Worm (Caenorhabditis elegans) whole organism, young adult: ENCODE measurements around the gene sms-2.

Source experiments
- C17E4.6 ChIP-seq: fragments of 200-800 bp; sonication (Bioruptor generic); IDR thresholded peaks from 2 replicates; pipeline ENCODE4 v1.3.6; 2022; ENCODE audit warnings: missing genetic modification reagents, missing genetic modification characterization, missing compliant biosample characterization
- D2030.7 ChIP-seq: fragments of 200-800 bp; sonication (Bioruptor generic); IDR thresholded peaks from 2 replicates; pipeline ENCODE4 v1.3.6; 2022; ENCODE audit warnings: missing genetic modification reagents, missing genetic modification characterization, missing compliant biosample characterization
- F22D6.2 ChIP-seq: sonication (generic microtip); optimal IDR thresholded peaks from 2 replicates; lab custom pipeline; 2016; ENCODE audit warnings: mild to moderate bottlenecking, missing genetic modification characterization, missing compliant biosample characterization
- F33H1.4 ChIP-seq: fragments of 200-800 bp; sonication (Bioruptor generic); IDR thresholded peaks from 2 replicates; pipeline ENCODE4 v1.3.6; 2022; ENCODE audit warnings: missing genetic modification reagents, missing genetic modification characterization, missing compliant biosample characterization
- F37B4.10 ChIP-seq: fragments of 200-800 bp; sonication (Bioruptor generic); IDR thresholded peaks from 2 replicates; pipeline ENCODE4 v1.3.6; 2022; ENCODE audit warnings: missing genetic modification characterization, missing compliant biosample characterization
- F57A8.1 ChIP-seq: fragments of 200-800 bp; sonication (Bioruptor generic); optimal IDR thresholded peaks from 2 replicates; lab custom pipeline; 2018; ENCODE audit warnings: mild to moderate bottlenecking, missing genetic modification characterization, moderate library complexity, missing compliant biosample characterization
- K11D2.4 ChIP-seq: fragments of 200-800 bp; sonication (Bioruptor generic); IDR thresholded peaks from 2 replicates; pipeline ENCODE4 v1.3.6; 2022; ENCODE audit warnings: missing genetic modification reagents, missing genetic modification characterization, missing compliant biosample characterization
- T26A5.8 ChIP-seq: sonication (generic microtip); optimal IDR thresholded peaks from 2 replicates; lab custom pipeline; 2016; ENCODE audit warnings: missing genetic modification characterization, missing compliant biosample characterization
- Y53G8AR.9 ChIP-seq: fragments of 200-800 bp; sonication (Bioruptor generic); conservative IDR thresholded peaks from 2 replicates; pipeline ENCODE4 v1.3.6; 2022; ENCODE audit warnings: missing genetic modification reagents, missing genetic modification characterization, missing compliant biosample characterization
- akir-1 ChIP-seq: fragments of 200-800 bp; sonication (Bioruptor generic); optimal IDR thresholded peaks from 2 replicates; lab custom pipeline; 2018; ENCODE audit warnings: mild to moderate bottlenecking, missing genetic modification characterization, moderate library complexity, missing compliant biosample characterization
- ama-1 ChIP-seq, 3 experiments: fragments of 150-350 bp in 1 of 3; sonication (generic microtip) in 2 of 3; optimal IDR thresholded peaks; 2 replicates each; lab custom pipeline; 2014 to 2018; ENCODE audit warnings: missing biosample characterization in 2 of 3, missing genetic modification characterization in 2 of 3, missing genetic modification reagents in 2 of 3
- attf-3 ChIP-seq: fragments of 200-800 bp; sonication (Bioruptor generic); conservative IDR thresholded peaks from 2 replicates; pipeline ENCODE4 v1.3.6; 2022; ENCODE audit warnings: missing genetic modification reagents, missing genetic modification characterization, missing compliant biosample characterization
- bed-1 ChIP-seq: fragments of 200-800 bp; sonication (Bioruptor generic); IDR thresholded peaks from 2 replicates; pipeline ENCODE4 v1.3.6; 2022; ENCODE audit warnings: missing genetic modification reagents, missing genetic modification characterization, missing compliant biosample characterization
- cebp-1 ChIP-seq, 2 experiments: fragments of 200-800 bp in 1 of 2; sonication (Bioruptor generic) in 1 of 2; sonication (generic microtip) in 1 of 2; IDR thresholded peaks in 1 of 2; optimal IDR thresholded peaks in 1 of 2; 2 replicates each; pipeline versions ENCODE4 v1.3.6 to Lab custom; 2017 to 2022; ENCODE audit warnings: missing compliant biosample characterization in 2 of 2, missing genetic modification characterization in 2 of 2, mild to moderate bottlenecking in 1 of 2, missing genetic modification reagents in 1 of 2, moderate library complexity in 1 of 2
- chd-7 ChIP-seq: sonication (generic microtip); optimal IDR thresholded peaks from 2 replicates; lab custom pipeline; 2016; ENCODE audit warnings: mild to moderate bottlenecking, missing genetic modification characterization, moderate library complexity, missing compliant biosample characterization
- dpl-1 ChIP-seq: fragments of 150-350 bp; optimal IDR thresholded peaks from 2 replicates; lab custom pipeline; 2014; ENCODE audit warnings: missing biosample characterization, missing genetic modification reagents, missing genetic modification characterization
- egl-44 ChIP-seq: fragments of 200-800 bp; sonication (Bioruptor generic); IDR thresholded peaks from 2 replicates; pipeline ENCODE4 v1.3.6; 2022; ENCODE audit warnings: missing genetic modification reagents, missing genetic modification characterization, missing compliant biosample characterization
- ets-4 ChIP-seq: fragments of 200-800 bp; sonication (Bioruptor generic); optimal IDR thresholded peaks from 2 replicates; lab custom pipeline; 2018; ENCODE audit warnings: mild to moderate bottlenecking, missing genetic modification characterization, missing compliant biosample characterization
- gei-17 ChIP-seq: fragments of 200-800 bp; sonication (Bioruptor generic); optimal IDR thresholded peaks from 2 replicates; lab custom pipeline; 2018; ENCODE audit warnings: mild to moderate bottlenecking, missing genetic modification characterization, missing compliant biosample characterization
- him-1 ChIP-seq: sonication (generic microtip); optimal IDR thresholded peaks from 2 replicates; lab custom pipeline; 2016; ENCODE audit warnings: missing genotype, missing genetic modification reagents, missing genetic modification characterization, missing compliant biosample characterization
- hrde-1 ChIP-seq: sonication (generic microtip); optimal IDR thresholded peaks from 2 replicates; lab custom pipeline; 2016; ENCODE audit warnings: missing genetic modification characterization, mild to moderate bottlenecking, missing compliant biosample characterization, moderate library complexity, missing genotype, missing genetic modification reagents, borderline replicate concordance
- lin-40 ChIP-seq: sonication (generic microtip); optimal IDR thresholded peaks from 2 replicates; lab custom pipeline; 2016; ENCODE audit warnings: missing genetic modification characterization, mild to moderate bottlenecking, missing compliant biosample characterization, missing genotype, missing genetic modification reagents
- lin-54 ChIP-seq: fragments of 200-800 bp; sonication (Bioruptor generic); optimal IDR thresholded peaks from 2 replicates; lab custom pipeline; 2018; ENCODE audit warnings: mild to moderate bottlenecking, missing genetic modification characterization, missing compliant biosample characterization
- lsl-1 ChIP-seq: fragments of 200-800 bp; sonication (Bioruptor generic); optimal IDR thresholded peaks from 2 replicates; lab custom pipeline; 2018; ENCODE audit warnings: mild to moderate bottlenecking, missing genetic modification characterization, moderate library complexity, missing compliant biosample characterization
- lsy-27 ChIP-seq: sonication (generic microtip); optimal IDR thresholded peaks from 2 replicates; lab custom pipeline; 2017; ENCODE audit warnings: missing genetic modification characterization, mild to moderate bottlenecking, missing compliant biosample characterization, antibody characterized with exemption, missing genotype, borderline replicate concordance; ENCODE audit not compliant: insufficient read depth
- madf-10 ChIP-seq: sonication (generic microtip); optimal IDR thresholded peaks from 2 replicates; lab custom pipeline; 2016; ENCODE audit warnings: mild to moderate bottlenecking, missing genetic modification characterization, missing compliant biosample characterization
- mcd-1 ChIP-seq: fragments of 200-800 bp; sonication (Bioruptor generic); IDR thresholded peaks from 2 replicates; pipeline ENCODE4 v1.3.6; 2022; ENCODE audit warnings: missing genetic modification reagents, missing genetic modification characterization, missing compliant biosample characterization
- mel-28 ChIP-seq: sonication (generic microtip); optimal IDR thresholded peaks from 2 replicates; lab custom pipeline; 2016; ENCODE audit warnings: borderline replicate concordance, mild to moderate bottlenecking, missing genetic modification characterization, missing compliant biosample characterization
- nfya-2 ChIP-seq: fragments of 200-800 bp; sonication (Bioruptor generic); IDR thresholded peaks from 2 replicates; pipeline ENCODE4 v1.3.6; 2022; ENCODE audit warnings: missing genetic modification reagents, missing genetic modification characterization, missing compliant biosample characterization
- nfyb-1 ChIP-seq: fragments of 200-800 bp; sonication (Bioruptor generic); IDR thresholded peaks from 2 replicates; pipeline ENCODE4 v1.3.6; 2022; ENCODE audit warnings: missing genetic modification reagents, missing genetic modification characterization, missing compliant biosample characterization
- nhr-179 ChIP-seq: sonication (generic microtip); optimal IDR thresholded peaks from 2 replicates; lab custom pipeline; 2016; ENCODE audit warnings: mild to moderate bottlenecking, missing genetic modification characterization, missing compliant biosample characterization
- nhr-80 ChIP-seq: sonication (generic microtip); optimal IDR thresholded peaks from 2 replicates; lab custom pipeline; 2016; ENCODE audit warnings: missing genetic modification characterization, missing compliant biosample characterization
- pha-4 ChIP-seq: fragments of 150-350 bp; sonication (generic microtip); optimal IDR thresholded peaks from 2 replicates; lab custom pipeline; 2014; ENCODE audit warnings: missing biosample characterization, missing genetic modification reagents, missing genetic modification characterization
- repo-1 ChIP-seq: sonication (generic microtip); optimal IDR thresholded peaks from 2 replicates; lab custom pipeline; 2017; ENCODE audit warnings: mild to moderate bottlenecking, missing genetic modification characterization, missing compliant biosample characterization
- snpc-4 ChIP-seq, 5 experiments: fragments of 150-350 bp in 1 of 5; sonication (generic microtip) in 4 of 5; optimal IDR thresholded peaks; 2 replicates each; lab custom pipeline; 2014 to 2018; ENCODE audit warnings: missing genetic modification characterization in 5 of 5, missing biosample characterization in 3 of 5, antibody characterized with exemption in 2 of 5, mild to moderate bottlenecking in 2 of 5, missing compliant biosample characterization in 2 of 5, missing genotype in 2 of 5, moderate library complexity in 2 of 5, missing genetic modification reagents in 1 of 5
- sptf-2 ChIP-seq: fragments of 200-800 bp; sonication (Bioruptor generic); optimal IDR thresholded peaks from 2 replicates; lab custom pipeline; 2018; ENCODE audit warnings: mild to moderate bottlenecking, missing genetic modification characterization, missing compliant biosample characterization
- tbx-9 ChIP-seq: sonication (generic microtip); optimal IDR thresholded peaks from 2 replicates; lab custom pipeline; 2016; ENCODE audit warnings: borderline replicate concordance, missing genetic modification characterization, inconsistent platforms, missing compliant biosample characterization
- unc-130 ChIP-seq: sonication (generic microtip); optimal IDR thresholded peaks from 2 replicates; lab custom pipeline; 2016; ENCODE audit warnings: missing genetic modification reagents, missing genetic modification characterization, missing compliant biosample characterization
- ztf-25 ChIP-seq: fragments of 200-800 bp; sonication (Bioruptor generic); IDR thresholded peaks from 2 replicates; pipeline ENCODE4 v1.3.6; 2022; ENCODE audit warnings: missing genetic modification reagents, missing genetic modification characterization, missing compliant biosample characterization

Gene sms-2

ce11 chrX:963171-963570 lies 14.5 kb upstream of the sms-2 start, which contains the start of gene ncs-1:
Gene ncs-1, minus strand, starts transcription at chrX:963271.
- TF ChIP-seq lin-54 (GFP tag; lab: Kevin White, UChicago) = no peak
- TF ChIP-seq K11D2.4 (GFP tag; lab: Robert Waterston, UW) = no peak

DNA sequence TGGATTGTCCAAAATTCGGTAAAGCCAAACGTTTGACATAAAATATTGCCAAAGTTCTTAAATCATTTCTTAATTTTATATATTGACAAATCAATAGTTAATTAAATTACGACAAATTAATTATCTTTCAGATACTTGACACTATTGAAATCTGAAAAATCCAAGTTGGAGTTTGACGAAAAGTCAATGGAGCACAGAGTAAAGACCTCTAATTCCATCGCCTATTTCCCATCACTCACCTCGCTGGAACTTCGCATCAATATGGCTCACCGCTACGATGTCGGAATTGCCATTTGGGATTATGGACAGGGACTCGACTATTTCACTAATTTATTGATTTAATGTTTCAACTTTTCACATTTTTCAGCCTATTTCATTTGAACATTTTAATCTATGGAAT lies 11.5 kb upstream of the sms-2 start:
- TF ChIP-seq ama-1 (optimal IDR thresholded peaks at IDR 0.05; lab: Kevin White, UChicago) = no peak
- TF ChIP-seq ama-1 (GFP tag; optimal IDR thresholded peaks at IDR 0.05; lab: Kevin White, UChicago) = no peak
- TF ChIP-seq F37B4.10 = no peak
- no peak for TF ChIP-seq F57A8.1 (GFP tag; lab: Kevin White, UChicago)
- TF ChIP-seq dpl-1 (GFP tag; lab: Kevin White, UChicago) = no peak
- TF ChIP-seq Y53G8AR.9 (GFP tag; lab: Robert Waterston, UW) = no peak
- no peak for TF ChIP-seq snpc-4 (GFP tag; optimal IDR thresholded peaks at IDR 0.05; lab: Kevin White, UChicago)
- no peak for TF ChIP-seq snpc-4 (tag; optimal IDR thresholded peaks at IDR 0.05; lab: Kevin White, UChicago)
- TF ChIP-seq, all 124 proteins: peak for 0

DNA sequence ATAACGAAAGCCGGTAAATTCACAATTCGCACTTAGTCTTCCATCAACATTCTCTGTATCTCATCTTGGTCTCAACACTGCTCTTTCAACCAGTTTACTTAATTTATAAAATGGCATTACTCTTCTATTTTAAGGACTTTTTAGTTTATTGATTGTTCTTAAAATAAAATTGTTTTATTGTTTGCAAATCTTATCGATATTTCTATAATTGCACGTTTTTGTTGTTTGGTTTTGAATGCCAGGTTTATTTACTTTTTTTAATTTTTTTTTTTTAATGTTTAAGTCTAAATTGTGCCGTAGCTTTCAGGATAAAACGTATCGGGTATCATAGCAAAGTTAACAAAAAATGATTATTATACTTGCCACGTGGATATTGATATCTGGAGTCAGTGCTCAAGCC lies 8.9 kb upstream of the sms-2 start, which contains the start of gene chil-10:
Gene chil-10, plus strand, starts transcription at position 301 of the 400 bp plus-strand sequence.
- TF ChIP-seq chd-7 (tag; lab: Kevin White, UChicago) (no peak), C17E4.6 (no peak), unc-130 (GFP tag; lab: Kevin White, UChicago) (no peak), hrde-1 (tag; lab: Kevin White, UChicago) (no peak), mel-28 (tag; lab: Kevin White, UChicago) (no peak), T26A5.8 (tag; lab: Kevin White, UChicago) (no peak), cebp-1 (GFP tag; IDR thresholded peaks at IDR 0.05; lab: Robert Waterston, UW) (no peak), cebp-1 (tag; optimal IDR thresholded peaks at IDR 0.05; lab: Kevin White, UChicago) (no peak)

ce11 chrX:954499-955061 lies 5.9 kb upstream of the sms-2 start, which contains the start of gene apm-3:
Gene apm-3, plus strand, starts transcription at chrX:954975.
- TF ChIP-seq nfyb-1 (GFP tag; lab: Robert Waterston, UW) = 0 out of 2 replicates have a peak, but pooled peaks have one; percentile 13
- TF ChIP-seq F33H1.4 (GFP tag; lab: Robert Waterston, UW) = no peak
- TF ChIP-seq nfya-2 (GFP tag; lab: Robert Waterston, UW) = no peak
- no peak for TF ChIP-seq pha-4 (tag; lab: Kevin White, UChicago)
- peak; percentile 4 for TF ChIP-seq nhr-80
- peak; percentile 87 for TF ChIP-seq attf-3 (GFP tag; lab: Robert Waterston, UW)
- no peak for TF ChIP-seq F22D6.2 (tag; lab: Kevin White, UChicago)
- TF ChIP-seq lin-40 (tag; lab: Kevin White, UChicago) = peak; percentile 10
- TF ChIP-seq, all 124 proteins: peak for 4

DNA sequence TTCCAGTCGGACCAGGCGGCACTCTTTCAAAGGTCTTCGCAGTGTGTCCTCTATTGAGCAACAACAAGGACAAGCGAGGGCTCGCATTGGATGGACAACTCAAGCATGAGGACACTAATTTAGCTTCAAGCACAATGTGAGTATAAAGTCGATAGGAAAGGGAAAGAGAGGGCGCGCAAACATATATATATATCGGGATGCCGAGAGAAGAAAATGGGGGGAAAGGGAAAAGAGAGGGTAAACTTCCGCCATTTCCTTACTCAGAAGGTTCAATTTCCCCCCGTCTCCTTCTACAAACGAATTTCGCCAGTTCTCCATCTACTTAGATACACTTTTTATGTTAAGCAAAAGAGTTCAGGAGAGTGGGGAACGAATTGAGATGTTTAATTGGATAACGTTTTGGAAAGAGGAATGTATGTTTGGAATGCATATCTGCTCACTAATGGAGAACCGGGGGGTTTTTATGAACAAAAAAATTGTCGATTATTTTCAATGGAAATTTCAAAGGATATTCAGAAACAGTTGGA lies 3.9 kb upstream of the sms-2 start:
- no peak for TF ChIP-seq nhr-179 (tag; lab: Kevin White, UChicago)
- TF ChIP-seq egl-44 (GFP tag; lab: Robert Waterston, UW) = no peak
- TF ChIP-seq ets-4 (GFP tag; lab: Kevin White, UChicago) = no peak
- TF ChIP-seq D2030.7 (GFP tag; lab: Robert Waterston, UW) = no peak
- no peak for TF ChIP-seq nhr-80
- no peak for TF ChIP-seq tbx-9 (tag; lab: Kevin White, UChicago)
- TF ChIP-seq akir-1 (GFP tag; lab: Kevin White, UChicago) = no peak
- no peak for TF ChIP-seq lsy-27 (tag; lab: Kevin White, UChicago)
- no peak for TF ChIP-seq sptf-2
- no peak for TF ChIP-seq mcd-1 (GFP tag; lab: Robert Waterston, UW)
- TF ChIP-seq madf-10 = no peak
- TF ChIP-seq bed-1 (GFP tag; lab: Robert Waterston, UW) = no peak
- no peak for TF ChIP-seq him-1 (tag; lab: Kevin White, UChicago)
- TF ChIP-seq attf-3 (GFP tag; lab: Robert Waterston, UW) = no peak
- TF ChIP-seq repo-1 (tag; lab: Kevin White, UChicago) = no peak
- TF ChIP-seq lsl-1 (GFP tag; lab: Kevin White, UChicago) = no peak
- TF ChIP-seq ztf-25 (GFP tag; lab: Robert Waterston, UW) = no peak
- no peak for TF ChIP-seq gei-17
